Worm (Caenorhabditis elegans): ENCODE results near the gene F42C5.4.

DNA sequence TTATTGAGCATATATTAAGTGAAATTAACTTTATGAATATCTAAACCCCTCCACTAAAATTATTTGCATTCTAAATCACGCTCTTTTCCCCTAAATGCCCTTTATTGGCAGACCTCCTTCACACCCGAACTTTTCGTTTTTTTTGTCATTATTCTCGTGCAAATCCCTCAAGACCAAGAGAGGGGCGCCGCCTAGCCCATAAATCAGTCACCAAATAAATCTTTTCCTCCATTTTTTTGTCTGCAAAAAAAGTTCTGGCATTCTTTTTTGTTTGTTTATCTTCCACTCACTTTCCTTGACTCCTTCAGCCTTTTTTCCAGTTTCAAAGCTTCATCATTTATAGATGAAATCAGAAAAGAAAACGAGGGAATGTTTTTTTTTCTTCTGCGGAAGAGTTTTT is 27.0 kb upstream of the F42C5.4 start:
- TF ChIP-seq skn-1 (tag; optimal IDR thresholded peaks at IDR 0.05), result no peak
- TF ChIP-seq aly-2 (tag; optimal IDR thresholded peaks at IDR 0.05), result no peak
